Worm (Caenorhabditis elegans) whole organism, dauer: ENCODE results near the gene jmjd-1.1.

Experiments
- unc-62 ChIP-seq: sonication (generic microtip); optimal IDR thresholded peaks from 2 replicates; lab custom pipeline; 2017; ENCODE audit warnings: missing biosample characterization, missing genetic modification reagents, missing genetic modification characterization

jmjd-1.1 gene

DNA sequence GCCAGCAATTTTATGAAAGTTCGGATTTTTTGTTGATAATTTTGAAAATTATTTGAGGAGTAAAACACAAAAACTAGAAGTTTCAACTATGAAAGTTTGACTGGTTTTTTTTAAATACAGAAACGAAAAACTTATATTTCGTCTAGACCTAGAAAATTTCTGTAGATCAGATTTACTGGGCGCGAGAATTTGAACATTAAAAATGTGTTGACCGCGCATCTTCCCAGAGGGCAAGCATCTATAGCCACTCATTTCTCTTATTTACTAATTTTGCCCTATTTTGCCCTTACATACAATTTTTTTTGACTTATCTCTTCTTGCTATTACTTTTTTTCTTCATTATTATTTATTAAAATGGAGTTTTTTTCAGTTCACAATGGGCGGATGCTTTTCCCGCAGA lies 2.6 kb downstream of the jmjd-1.1 start, which contains the start of gene F43G6.10:
TSS of gene F43G6.10 (plus strand) at position 371 of the 400 bp plus-strand sequence.
- no peak for TF ChIP-seq unc-62 (GFP tag; lab: Kevin White, UChicago)

DNA sequence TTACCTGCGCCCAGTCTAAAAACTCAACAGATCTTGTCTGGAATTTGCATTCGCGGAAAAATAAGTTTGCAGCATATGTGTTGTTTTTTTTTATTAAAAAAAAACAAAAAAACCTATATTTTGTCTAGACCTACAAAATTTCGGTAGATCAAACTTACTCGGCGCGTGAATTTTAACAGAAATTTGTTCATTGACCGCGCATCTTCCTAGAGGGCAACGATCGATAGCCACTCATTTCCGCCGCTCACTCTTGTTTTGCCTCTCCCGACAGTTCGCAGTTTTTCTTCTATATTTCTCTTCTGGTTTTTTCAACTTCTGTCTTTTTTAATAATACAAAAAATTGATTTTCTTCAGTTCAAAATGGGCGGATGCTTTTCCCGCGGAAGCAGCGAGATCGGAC lies 4.1 kb downstream of the jmjd-1.1 start, which contains the start of gene F43G6.7:
TSS of gene F43G6.7 (plus strand) at position 355 of the 400 bp plus-strand sequence.
- TF ChIP-seq unc-62 (GFP tag; lab: Kevin White, UChicago) = no peak

DNA sequence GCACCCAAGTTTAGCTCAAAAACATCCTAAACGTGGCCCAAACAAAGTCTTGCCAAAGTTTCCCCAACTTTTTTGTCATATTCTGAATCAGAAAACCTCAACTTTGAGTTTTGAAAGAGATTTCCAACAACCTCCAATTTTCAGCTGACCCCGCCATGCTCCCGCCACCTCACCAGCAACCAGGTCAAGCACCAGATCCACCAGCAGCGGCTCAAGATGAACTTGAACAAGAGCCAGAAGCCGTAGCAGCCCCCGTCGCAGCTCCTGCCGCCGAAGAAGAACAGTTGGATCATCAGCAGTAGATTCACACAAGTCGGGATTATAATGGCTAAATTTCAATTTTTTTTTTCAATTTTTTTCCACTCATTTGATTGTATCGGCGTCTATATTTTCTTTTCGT lies 4.9 kb downstream of the jmjd-1.1 start:
- no peak for TF ChIP-seq unc-62 (GFP tag; lab: Kevin White, UChicago)

DNA sequence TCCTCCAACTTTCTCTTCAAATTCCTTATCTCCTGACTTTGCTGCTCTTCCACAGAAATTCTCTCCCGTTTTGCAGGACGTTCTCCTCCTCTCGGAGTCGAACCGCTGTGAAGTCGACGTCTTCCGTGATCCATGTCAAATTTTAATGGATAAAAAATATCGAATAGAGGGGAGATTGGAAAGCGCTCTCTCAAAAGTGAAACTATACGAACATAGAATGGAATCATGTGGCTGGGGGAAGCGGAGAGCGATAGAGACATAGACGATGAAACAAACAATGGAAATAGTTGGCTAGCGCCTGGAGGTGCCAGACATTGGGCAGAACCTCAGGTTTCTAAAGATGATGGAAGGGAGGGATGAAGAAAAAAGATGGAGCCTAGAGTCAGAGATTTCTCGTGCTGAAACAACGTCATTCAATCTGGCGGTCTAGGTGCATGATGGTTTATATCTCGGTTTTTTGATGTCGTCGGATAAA lies 7.6 kb downstream of the jmjd-1.1 start, which contains the start of gene F43G6.8:
TSS of gene F43G6.8 (minus strand) at position 198 of the 475 bp plus-strand sequence.
- TF ChIP-seq unc-62 (GFP tag; lab: Kevin White, UChicago) = no peak

DNA sequence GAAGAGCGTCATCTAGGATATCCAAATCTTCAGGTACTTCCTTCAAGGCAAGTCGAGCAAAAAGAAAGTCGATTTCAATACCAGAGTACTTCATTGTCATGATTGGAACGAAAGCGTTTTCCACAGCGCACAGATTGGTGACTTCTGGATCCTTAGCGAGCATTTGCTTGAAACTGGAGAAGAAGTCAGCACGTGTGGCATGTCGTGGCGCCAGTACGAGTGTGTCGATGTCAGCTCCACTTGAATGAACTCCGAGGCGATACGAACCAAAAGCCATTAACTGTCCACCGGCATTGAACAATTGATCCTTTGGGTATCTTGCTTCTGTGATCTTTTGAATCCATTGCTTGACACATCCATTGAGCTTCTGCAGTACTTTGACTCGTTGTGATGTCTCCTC lies 9.7 kb downstream of the jmjd-1.1 start:
- TF ChIP-seq unc-62 (GFP tag; lab: Kevin White, UChicago) = no peak

DNA sequence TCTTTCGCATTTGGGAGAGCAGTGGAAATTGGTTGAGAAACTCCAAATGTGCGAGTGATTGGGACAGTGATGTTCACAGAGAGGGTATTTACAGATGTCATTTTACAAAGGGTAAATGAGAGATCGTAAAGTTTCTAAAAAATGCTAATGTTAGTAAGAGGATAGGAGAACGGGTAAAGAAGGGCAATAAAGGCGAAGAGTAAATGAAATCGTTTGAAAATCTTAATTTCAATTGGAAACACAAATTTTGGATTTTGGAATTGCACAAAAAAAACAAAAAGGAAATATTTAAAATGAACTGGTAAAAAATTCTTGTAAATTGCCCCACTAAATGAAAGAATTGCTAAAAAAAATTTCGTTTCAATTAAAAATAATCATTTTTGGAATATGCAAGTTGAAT lies 10.1 kb downstream of the jmjd-1.1 start, which contains the start of gene pap-3:
TSS of gene pap-3 (minus strand) at position 101 of the 400 bp plus-strand sequence.
- no peak for TF ChIP-seq unc-62 (GFP tag; lab: Kevin White, UChicago)

DNA sequence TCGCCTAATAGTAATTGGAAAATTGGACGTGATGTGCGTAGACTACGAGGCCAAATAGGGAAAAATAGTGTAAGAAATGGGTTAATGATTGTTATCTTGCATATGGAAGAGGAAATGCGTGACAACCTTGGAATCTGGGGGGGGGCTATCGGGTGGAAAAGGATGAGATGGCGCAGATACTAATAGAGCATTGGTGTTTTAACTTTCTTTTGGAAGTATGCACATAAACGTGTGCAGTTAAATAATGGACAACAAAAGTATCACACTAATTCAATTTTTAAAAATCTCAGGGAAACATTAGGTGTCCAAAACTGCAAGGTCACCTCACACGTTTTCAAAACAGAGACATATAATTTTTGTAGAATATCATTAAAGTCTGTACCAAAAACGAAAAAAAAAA lies 13.5 kb downstream of the jmjd-1.1 start, which contains the start of gene Y6D1A.2:
TSS of gene Y6D1A.2 (minus strand) at position 101 of the 400 bp plus-strand sequence.
- TF ChIP-seq unc-62 (GFP tag; lab: Kevin White, UChicago) = no peak

DNA sequence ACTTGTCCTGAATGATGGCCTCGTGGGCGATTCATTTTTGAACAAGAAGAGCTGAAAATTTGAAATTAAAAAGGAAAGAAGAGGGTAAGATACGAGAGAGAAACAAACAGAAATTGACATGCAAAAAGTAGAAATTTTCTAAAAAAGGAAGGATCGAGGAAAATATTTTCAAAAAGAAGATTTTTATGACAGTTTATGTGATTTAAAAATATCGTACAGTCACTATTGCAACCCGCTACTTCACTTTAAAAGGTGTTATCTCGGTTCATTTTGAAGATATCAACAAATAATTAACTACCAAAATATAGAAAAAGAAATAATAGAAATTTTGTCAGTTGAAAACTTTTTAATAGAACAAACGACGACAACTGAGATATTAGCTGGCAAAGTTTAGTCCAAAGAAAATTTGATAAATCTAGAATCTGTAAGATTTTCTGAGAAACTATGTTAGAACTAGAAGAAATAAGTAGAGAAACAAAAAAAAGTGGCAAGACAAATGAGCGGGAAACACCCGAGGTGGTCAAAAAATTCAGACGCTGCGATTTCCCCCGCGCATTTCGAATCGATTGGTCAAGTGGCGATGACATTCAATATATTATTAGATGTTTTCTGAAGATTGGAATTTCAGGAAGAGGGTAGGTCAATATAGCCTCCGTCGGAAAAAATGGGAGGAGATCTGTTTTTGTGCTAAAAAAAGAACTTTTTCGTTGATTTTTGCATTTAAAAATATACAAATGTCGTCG lies 17.4 kb downstream of the jmjd-1.1 start, which contains the start of gene Y6D1A.1:
TSS of gene Y6D1A.1 (minus strand) at position 51 of the 743 bp plus-strand sequence.
- TF ChIP-seq unc-62 (GFP tag; lab: Kevin White, UChicago) = no peak

DNA sequence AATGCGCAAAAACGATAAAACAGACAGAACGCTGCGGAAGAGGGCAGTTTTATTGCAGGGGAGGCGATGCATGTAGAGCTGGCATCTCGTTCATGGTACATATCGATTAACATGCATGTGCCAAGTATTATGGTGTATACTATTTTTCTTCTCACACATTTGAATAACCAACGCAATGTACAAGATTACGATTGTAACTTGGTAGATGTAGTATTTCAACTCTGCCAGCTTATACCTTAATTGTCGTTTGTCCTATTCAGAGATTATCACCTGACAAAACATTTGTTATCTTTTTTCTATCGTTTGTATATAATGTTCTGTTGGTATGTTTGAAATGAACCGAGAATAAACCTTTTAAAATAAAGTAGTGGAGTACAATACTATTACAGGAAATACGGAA lies 23.6 kb downstream of the jmjd-1.1 start, which contains the start of gene pes-5:
TSS of gene pes-5 (minus strand) at position 101 of the 400 bp plus-strand sequence.
- TF ChIP-seq unc-62 (GFP tag; lab: Kevin White, UChicago) = no peak

DNA sequence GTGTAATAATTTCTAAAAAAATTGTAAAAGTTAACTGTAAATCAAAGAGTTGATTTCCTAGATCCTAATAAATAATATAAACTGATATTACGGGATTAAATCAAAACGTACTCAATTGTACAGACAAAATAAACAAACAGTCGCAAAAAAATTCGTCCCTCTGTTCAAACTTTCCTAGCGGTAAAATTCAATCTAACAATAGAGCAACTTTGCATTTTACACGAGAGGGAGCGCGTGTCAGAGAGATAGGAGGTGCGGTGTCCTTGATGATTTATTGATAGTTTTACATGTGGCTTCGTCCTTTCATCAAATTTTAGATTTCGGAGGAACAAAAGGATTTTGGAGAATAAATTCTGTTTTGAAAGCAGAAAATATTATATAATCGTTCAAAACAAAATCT lies 24.2 kb downstream of the jmjd-1.1 start:
- TF ChIP-seq unc-62 (GFP tag; lab: Kevin White, UChicago) = no peak

DNA sequence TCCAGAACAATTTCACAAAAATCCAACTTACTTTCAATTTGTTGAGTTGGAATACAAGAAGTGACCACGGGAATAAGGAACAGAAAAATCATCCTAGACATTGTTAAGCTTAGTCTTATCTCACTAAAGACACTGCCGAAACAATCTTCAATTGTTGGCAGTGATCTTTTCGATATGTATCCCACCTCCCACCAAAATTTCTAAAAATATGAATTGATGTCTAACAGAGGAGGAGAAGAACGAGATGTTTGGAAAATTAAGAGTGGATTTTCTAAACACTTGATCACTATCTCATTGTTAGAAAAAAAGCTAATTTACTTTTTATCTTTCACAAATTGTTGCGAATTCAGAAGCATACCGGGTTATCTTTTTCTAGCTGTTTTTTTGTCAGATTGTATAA lies 26.1 kb downstream of the jmjd-1.1 start, which contains the start of gene clec-144:
TSS of gene clec-144 (minus strand) at position 101 of the 400 bp plus-strand sequence.
- TF ChIP-seq unc-62 (GFP tag; lab: Kevin White, UChicago) = no peak

DNA sequence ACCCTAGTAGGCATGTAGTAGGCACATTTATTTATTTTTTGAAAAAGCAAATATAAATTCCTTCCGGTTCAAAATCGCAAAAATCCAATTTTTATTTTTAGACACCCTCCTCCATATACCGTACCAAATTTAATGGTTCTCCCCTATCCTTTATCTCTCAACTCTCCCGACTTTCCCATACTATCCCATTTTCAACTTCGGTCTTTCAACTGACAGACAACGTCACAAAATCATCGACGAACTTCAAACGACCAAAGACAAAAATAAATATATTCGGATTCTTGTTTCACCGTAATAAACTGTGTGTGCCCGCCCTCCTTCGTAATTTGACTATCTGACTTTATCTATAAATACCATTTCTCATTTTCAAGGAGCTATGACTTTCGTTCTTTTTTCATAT lies 28.9 kb downstream of the jmjd-1.1 start, which contains the start of gene T27D12.6:
TSS of gene T27D12.6 (plus strand) at position 301 of the 400 bp plus-strand sequence.
- TF ChIP-seq unc-62 (GFP tag; lab: Kevin White, UChicago) = no peak

DNA sequence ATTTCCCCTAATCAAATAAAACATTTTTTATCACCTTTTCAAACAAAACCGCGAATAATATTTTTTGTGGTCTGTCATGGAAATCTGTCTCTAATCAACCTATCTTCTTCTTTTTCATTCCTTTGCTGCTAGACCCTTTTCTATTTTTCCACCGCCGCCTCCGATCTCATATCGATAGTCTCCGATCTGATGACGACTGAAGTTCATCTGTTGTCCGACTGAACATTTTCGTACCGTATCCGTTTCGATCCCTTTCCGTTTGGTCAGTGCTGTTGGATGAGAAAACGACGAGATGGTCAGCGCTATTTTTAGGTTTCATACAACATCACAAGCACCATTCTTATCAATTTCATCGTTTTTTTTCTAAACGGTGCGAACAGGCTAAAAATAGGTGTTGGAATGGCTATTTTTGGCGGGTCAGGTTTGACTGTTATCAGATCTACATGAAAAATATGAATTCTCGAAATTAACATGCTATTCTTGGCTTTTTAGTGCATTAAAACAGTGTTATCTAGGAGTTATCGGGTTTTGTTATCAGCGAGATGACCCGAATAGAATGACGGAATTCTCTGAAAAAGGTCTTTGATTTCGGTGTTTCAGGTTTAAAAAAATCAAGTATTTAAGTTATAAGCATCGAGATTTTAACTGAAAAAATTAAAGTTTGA lies 30.3 kb downstream of the jmjd-1.1 start:
- no peak for TF ChIP-seq unc-62 (GFP tag; lab: Kevin White, UChicago)

DNA sequence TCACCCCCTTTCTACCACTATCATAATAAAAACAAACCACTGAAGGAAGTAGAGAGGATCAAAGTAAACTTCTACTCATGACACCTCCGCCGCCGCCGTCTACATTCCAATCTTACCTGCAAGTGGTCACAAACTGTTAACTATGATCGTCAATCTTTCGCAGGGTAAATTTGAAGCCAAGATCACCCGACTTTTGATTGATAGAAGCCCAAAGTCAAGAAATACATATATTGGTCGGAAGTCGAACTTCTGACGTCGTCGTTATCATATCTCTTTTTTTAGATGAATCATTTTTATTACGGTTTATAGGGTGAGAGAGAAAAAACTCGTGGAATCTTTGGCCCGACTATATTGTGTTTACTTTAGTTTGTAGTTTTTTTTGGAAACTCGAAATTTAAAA lies 32.0 kb downstream of the jmjd-1.1 start:
- TF ChIP-seq unc-62 (GFP tag; lab: Kevin White, UChicago) = no peak

DNA sequence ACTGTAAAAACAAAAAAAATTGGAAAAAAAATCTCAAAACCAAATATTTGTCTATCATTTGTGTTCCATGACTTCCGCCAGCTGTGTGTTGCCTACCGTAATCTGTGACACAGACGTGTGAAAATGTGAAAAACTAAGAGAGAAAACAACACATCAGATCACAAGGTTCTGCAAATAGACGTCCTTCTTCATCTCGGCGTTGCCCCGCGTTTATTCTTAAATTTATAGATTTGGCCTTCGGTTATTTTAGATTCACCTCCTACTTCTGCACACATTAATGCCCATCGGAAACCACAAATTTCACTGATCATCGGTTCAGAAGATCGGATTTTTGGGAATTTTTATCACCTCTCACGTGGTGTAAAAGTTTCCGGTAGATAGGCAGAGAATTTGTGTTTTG lies 32.8 kb downstream of the jmjd-1.1 start:
- no peak for TF ChIP-seq unc-62 (GFP tag; lab: Kevin White, UChicago)

DNA sequence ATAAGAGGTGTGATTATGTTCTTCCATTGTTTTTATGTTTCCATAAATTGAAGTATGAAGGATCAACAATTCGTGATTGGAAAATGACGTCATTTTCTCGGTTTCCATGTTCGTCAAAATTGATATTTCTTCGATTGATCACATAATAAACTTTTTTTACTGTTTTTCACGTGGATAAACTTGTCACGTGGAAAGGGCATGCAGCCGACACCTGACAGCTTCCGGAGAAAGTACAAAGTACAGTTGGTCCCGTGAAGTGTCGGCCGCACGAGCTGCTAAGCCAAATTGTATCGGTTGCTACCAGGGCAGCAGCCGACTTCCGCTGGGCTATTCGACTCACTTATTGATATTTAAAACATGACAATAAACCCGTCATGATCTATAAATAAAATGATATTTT lies 35.3 kb downstream of the jmjd-1.1 start:
- TF ChIP-seq unc-62 (GFP tag; lab: Kevin White, UChicago) = no peak
